Worm (Caenorhabditis elegans) whole organism, L4 larva: ENCODE measurements around the gene ZK742.6.
A peak's percentile ranks its signal among the peaks of the same experiment; 100 is the strongest.

Experiments
- F49E8.2 ChIP-seq: sonication (generic microtip); optimal IDR thresholded peaks from 2 replicates; lab custom pipeline; 2016; ENCODE audit warnings: missing compliant biosample characterization, mild to moderate bottlenecking, missing genetic modification characterization, borderline replicate concordance
- R02D3.7 ChIP-seq: fragments of 150-350 bp; sonication (generic microtip); optimal IDR thresholded peaks from 3 replicates; lab custom pipeline; 2014; ENCODE audit warnings: missing biosample characterization, missing genetic modification characterization
- Y75B8A.6 ChIP-seq: fragments of 200-800 bp; sonication (Bioruptor generic); IDR thresholded peaks from 2 replicates; pipeline ENCODE4 v1.3.6; 2022; ENCODE audit warnings: missing genetic modification reagents, missing genetic modification characterization, missing compliant biosample characterization
- aly-2 ChIP-seq: sonication (generic microtip); optimal IDR thresholded peaks from 2 replicates; lab custom pipeline; 2018; ENCODE audit warnings: missing biosample characterization, missing genetic modification characterization
- mdt-29 ChIP-seq: fragments of 200-800 bp; sonication (Bioruptor generic); IDR thresholded peaks from 2 replicates; pipeline ENCODE4 v1.3.6; 2022; ENCODE audit warnings: missing genetic modification reagents, missing genetic modification characterization, missing compliant biosample characterization
- nhr-25 ChIP-seq: sonication (generic microtip); optimal IDR thresholded peaks from 2 replicates; lab custom pipeline; 2017; ENCODE audit warnings: missing genetic modification characterization, mild to moderate bottlenecking, missing compliant biosample characterization, antibody characterized with exemption, moderate library complexity, borderline replicate concordance; ENCODE audit not compliant: insufficient read depth
- nhr-28 ChIP-seq: fragments of 150-350 bp; optimal IDR thresholded peaks from 2 replicates; lab custom pipeline; 2014; ENCODE audit warnings: missing biosample characterization, missing genetic modification characterization
- pha-4 ChIP-seq, 2 experiments: fragments of 150-350 bp in 1 of 2; fragments of 200-800 bp in 1 of 2; sonication (Bioruptor generic) in 1 of 2; IDR thresholded peaks in 1 of 2; optimal IDR thresholded peaks in 1 of 2; 2 replicates each; pipeline versions ENCODE4 v1.3.6 to Lab custom; 2014 to 2022; ENCODE audit warnings: missing genetic modification characterization in 2 of 2, missing genetic modification reagents in 2 of 2, missing biosample characterization in 1 of 2, missing compliant biosample characterization in 1 of 2
- pqm-1 ChIP-seq: sonication (generic microtip); optimal IDR thresholded peaks from 2 replicates; lab custom pipeline; 2017; ENCODE audit warnings: missing biosample characterization, missing genetic modification characterization
- snpc-4 ChIP-seq: fragments of 150-350 bp; optimal IDR thresholded peaks from 2 replicates; lab custom pipeline; 2014; ENCODE audit warnings: missing biosample characterization, missing genetic modification characterization
- unc-62 ChIP-seq, 3 experiments: fragments of 150-350 bp in 1 of 3; sonication (generic microtip); optimal IDR thresholded peaks in 2 of 3; peaks in 1 of 3; 1 replicate in 1 of 3; 2 replicates in 2 of 3; lab custom pipeline; 2014 to 2017; ENCODE audit warnings: missing biosample characterization in 3 of 3, missing genetic modification characterization in 3 of 3, missing genetic modification reagents in 3 of 3, missing genotype in 1 of 3

DNA sequence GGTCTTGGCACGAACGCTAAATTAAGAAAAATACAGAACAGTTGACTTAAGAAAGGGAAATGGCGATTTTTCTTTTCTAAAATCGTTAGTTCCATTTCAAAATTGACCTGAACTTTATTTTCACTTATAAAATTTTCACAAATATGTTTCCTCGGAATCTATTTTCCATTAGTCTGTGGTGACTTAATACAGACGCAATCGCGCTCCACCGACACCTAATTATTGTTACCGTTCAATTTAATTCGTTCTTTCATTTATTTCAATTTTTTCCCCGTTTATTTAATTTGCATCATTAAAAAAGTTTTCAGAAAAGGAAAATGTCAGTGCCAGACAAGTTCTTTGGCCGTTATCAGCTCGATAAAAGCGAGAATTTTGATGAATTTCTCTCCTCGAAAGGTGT lies 5.5 kb upstream of the ZK742.6 start, which contains the start of gene lbp-4:
- no peak for TF ChIP-seq nhr-25
- no peak for TF ChIP-seq mdt-29 (GFP tag; lab: Robert Waterston, UW)
- TF ChIP-seq Y75B8A.6 (GFP tag; lab: Robert Waterston, UW), result no peak
- no peak for TF ChIP-seq pha-4 (GFP tag; IDR thresholded peaks at IDR 0.05; lab: Robert Waterston, UW)
- no peak for TF ChIP-seq pha-4 (tag; optimal IDR thresholded peaks at IDR 0.05; lab: Kevin White, UChicago)
- TF ChIP-seq snpc-4 (tag; lab: Kevin White, UChicago), result no peak
- TF ChIP-seq R02D3.7 (tag; lab: Kevin White, UChicago), result no peak
- peak; percentile 32 for TF ChIP-seq nhr-28 (tag; lab: Kevin White, UChicago)
- TF ChIP-seq aly-2 (tag; lab: Kevin White, UChicago), result no peak
- TF ChIP-seq unc-62 (GFP tag; optimal IDR thresholded peaks at IDR 0.05 in 1 of 2; lab: Kevin White, UChicago), result no peak
- no peak for TF ChIP-seq unc-62 (tag; optimal IDR thresholded peaks at IDR 0.05; lab: Kevin White, UChicago)
- peak; percentile 56 for TF ChIP-seq pqm-1 (tag; lab: Kevin White, UChicago)
- no peak for TF ChIP-seq F49E8.2 (tag; lab: Kevin White, UChicago)
